Fruit fly (Drosophila melanogaster) Kc167 (cell line): ENCODE measurements around the gene Sfp96F.

ENCODE experiments used
- Myc ChIP-seq: fragments of >200 bp; optimal IDR thresholded peaks from 2 replicates; lab custom pipeline; 2017; ENCODE audit warnings: missing external identifiers
- Sin3A ChIP-seq: fragments of >200 bp; optimal IDR thresholded peaks from 2 replicates; lab custom pipeline; 2018; ENCODE audit warnings: missing external identifiers
- h ChIP-seq: fragments of >200 bp; optimal IDR thresholded peaks from 3 replicates; lab custom pipeline; 2018; ENCODE audit warnings: missing external identifiers
- insv ChIP-seq: fragments of >200 bp; optimal IDR thresholded peaks from 3 replicates; lab custom pipeline; 2018; ENCODE audit warnings: missing external identifiers
- psq ChIP-seq: fragments of >200 bp; optimal IDR thresholded peaks from 2 replicates; lab custom pipeline; 2017; ENCODE audit warnings: missing external identifiers
- ttk ChIP-seq: sonication (Bioruptor generic); optimal IDR thresholded peaks from 2 replicates; lab custom pipeline; 2017; ENCODE audit warnings: missing external identifiers

Sfp96F gene

dm6 chr3R:25810796-25811195 is 19.2 kb downstream of the Sfp96F start, which contains the start of gene CG5024:
TSS of gene CG5024 (plus strand) at chr3R:25811096.
- TF ChIP-seq insv, result no peak
- TF ChIP-seq Sin3A (lab: Kevin White, UChicago), result no peak
- no peak for TF ChIP-seq psq (lab: Kevin White, UChicago)
- TF ChIP-seq Myc, result no peak
- TF ChIP-seq ttk (lab: Kevin White, UChicago), result no peak
- TF ChIP-seq h (lab: Kevin White, UChicago), result no peak

dm6 chr3R:25806145-25806544 is 23.9 kb downstream of the Sfp96F start, which contains the start of gene BG642167:
TSS of gene BG642167 (plus strand) at chr3R:25806445.
- TF ChIP-seq h (lab: Kevin White, UChicago), result no peak
- TF ChIP-seq Sin3A (lab: Kevin White, UChicago), result no peak
- TF ChIP-seq Myc, result no peak
- no peak for TF ChIP-seq psq (lab: Kevin White, UChicago)
- no peak for TF ChIP-seq ttk (lab: Kevin White, UChicago)
- TF ChIP-seq insv, result no peak

- no peak for TF ChIP-seq Sin3A (lab: Kevin White, UChicago)
- no peak for TF ChIP-seq psq (lab: Kevin White, UChicago)
- TF ChIP-seq h (lab: Kevin White, UChicago), result no peak
- TF ChIP-seq insv, result no peak
- no peak for TF ChIP-seq ttk (lab: Kevin White, UChicago)
- TF ChIP-seq Myc, result no peak
These were observed 38.2 kb downstream of the Sfp96F start for dm6 chr3R:25791807-25792206.

- TF ChIP-seq ttk (lab: Kevin White, UChicago), result no peak
- no peak for TF ChIP-seq h (lab: Kevin White, UChicago)
- no peak for TF ChIP-seq insv
These were observed 39.7 kb downstream of the Sfp96F start, which contains the start of gene CG31093 for dm6 chr3R:25790371-25790770. TSS of gene CG31093 (minus strand) at chr3R:25790471.

- TF ChIP-seq psq (lab: Kevin White, UChicago) (no peak), insv (no peak), ttk (lab: Kevin White, UChicago) (no peak), Myc (no peak), h (lab: Kevin White, UChicago) (no peak), Sin3A (lab: Kevin White, UChicago) (no peak)
These were observed 40.7 kb downstream of the Sfp96F start, which contains the start of gene CG31380 for dm6 chr3R:25789355-25789754. TSS of gene CG31380 (minus strand) at chr3R:25789455.

- TF ChIP-seq ttk (lab: Kevin White, UChicago), result no peak
- TF ChIP-seq Sin3A (lab: Kevin White, UChicago), result no peak
- no peak for TF ChIP-seq psq (lab: Kevin White, UChicago)
These were observed 42.8 kb downstream of the Sfp96F start, which contains the start of gene CG4960 for dm6 chr3R:25787198-25787597. TSS of gene CG4960 (minus strand) at chr3R:25787298.

dm6 chr3R:25782855-25783424 is 47.1 kb downstream of the Sfp96F start:
- TF ChIP-seq h (lab: Kevin White, UChicago) (no peak), psq (lab: Kevin White, UChicago) (no peak), Sin3A (lab: Kevin White, UChicago) (no peak), ttk (lab: Kevin White, UChicago) (no peak), insv (no peak), Myc (no peak)
